Worm (Caenorhabditis elegans): ENCODE measurements around the gene F55G7.3.

Gene F55G7.3

DNA sequence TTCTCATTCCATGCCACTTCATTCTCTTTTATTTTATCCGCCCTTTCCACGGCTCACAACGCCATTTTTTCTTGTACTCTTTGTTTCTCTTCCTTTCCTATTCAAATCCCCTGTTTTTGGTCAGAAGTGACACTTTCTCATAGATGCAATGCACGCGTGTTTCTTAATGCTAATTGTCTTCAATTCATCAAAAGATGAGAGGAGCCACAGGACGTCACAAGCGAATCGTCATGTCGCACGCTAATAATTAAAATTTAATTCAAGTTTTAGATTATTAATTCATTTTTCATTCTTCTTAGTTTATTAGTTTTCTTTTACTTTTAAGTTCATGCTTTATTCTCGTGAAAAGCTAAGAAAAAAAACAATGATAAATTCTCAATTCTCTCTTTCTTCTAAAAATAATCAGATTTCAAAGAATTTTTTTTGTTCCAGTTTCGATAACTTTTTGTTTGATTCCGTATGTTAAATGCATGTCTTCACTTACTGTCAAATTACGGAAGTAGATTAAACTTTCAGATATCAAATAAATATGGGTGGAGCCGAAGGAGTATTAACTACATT is 21.0 kb downstream of the F55G7.3 start, which contains the start of gene Y62H9A.14:
TSS of gene Y62H9A.14 (plus strand) at position 511 of the 561 bp plus-strand sequence.
- TF ChIP-seq ceh-82 (tag; optimal IDR thresholded peaks at IDR 0.05): no peak
- TF ChIP-seq hlh-11 (tag; optimal IDR thresholded peaks at IDR 0.05): no peak
- TF ChIP-seq nhr-111 (GFP tag; optimal IDR thresholded peaks at IDR 0.05): no peak
- no peak for TF ChIP-seq dmd-9 (GFP tag; IDR thresholded peaks at IDR 0.05)
- TF ChIP-seq jun-1 (tag; optimal IDR thresholded peaks at IDR 0.05): no peak
- no peak for TF ChIP-seq nhr-48 (tag; optimal IDR thresholded peaks at IDR 0.05)
- TF ChIP-seq mep-1 (tag; optimal IDR thresholded peaks at IDR 0.05): no peak
- TF ChIP-seq egl-27 (tag; optimal IDR thresholded peaks at IDR 0.05): no peak
- no peak for TF ChIP-seq pqm-1 (tag; optimal IDR thresholded peaks at IDR 0.05)
- no peak for TF ChIP-seq nhr-6 (tag; optimal IDR thresholded peaks at IDR 0.05)
- TF ChIP-seq mxl-3 (GFP tag; optimal IDR thresholded peaks at IDR 0.05): no peak
- no peak for TF ChIP-seq ztf-7 (tag; optimal IDR thresholded peaks at IDR 0.05)
- TF ChIP-seq ces-1 (GFP tag; optimal IDR thresholded peaks at IDR 0.05): no peak
- no peak for TF ChIP-seq lin-1 (GFP tag; IDR thresholded peaks at IDR 0.05)
- TF ChIP-seq lim-7 (GFP tag; IDR thresholded peaks at IDR 0.05): no peak
- TF ChIP-seq ztf-11 (tag; optimal IDR thresholded peaks at IDR 0.05): no peak

DNA sequence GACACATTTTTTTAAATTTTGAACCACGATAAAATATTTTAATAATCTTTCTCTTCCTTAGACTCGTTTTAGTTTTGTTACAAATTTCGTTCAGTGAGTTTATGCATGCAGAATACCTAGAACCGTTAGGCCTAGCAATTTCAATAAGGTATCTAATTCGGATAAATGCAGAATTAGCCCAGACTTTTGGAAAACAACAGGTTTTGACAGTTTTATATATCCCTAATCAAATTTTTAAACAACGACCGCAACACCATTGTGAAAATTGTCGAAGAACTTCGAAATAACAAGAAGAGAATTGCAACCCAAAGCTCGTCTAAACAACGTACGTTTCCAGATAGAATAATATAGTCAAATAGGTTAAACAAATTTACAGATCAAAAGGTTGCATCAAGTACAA is 23.9 kb downstream of the F55G7.3 start, which contains the start of gene Y62H9A.16:
TSS of gene Y62H9A.16 (plus strand) at position 301 of the 400 bp plus-strand sequence.
- TF ChIP-seq F26F4.8 (GFP tag; conservative IDR thresholded peaks at IDR 0.05) (no peak), aha-1 (tag) (peak; percentile 46)

DNA sequence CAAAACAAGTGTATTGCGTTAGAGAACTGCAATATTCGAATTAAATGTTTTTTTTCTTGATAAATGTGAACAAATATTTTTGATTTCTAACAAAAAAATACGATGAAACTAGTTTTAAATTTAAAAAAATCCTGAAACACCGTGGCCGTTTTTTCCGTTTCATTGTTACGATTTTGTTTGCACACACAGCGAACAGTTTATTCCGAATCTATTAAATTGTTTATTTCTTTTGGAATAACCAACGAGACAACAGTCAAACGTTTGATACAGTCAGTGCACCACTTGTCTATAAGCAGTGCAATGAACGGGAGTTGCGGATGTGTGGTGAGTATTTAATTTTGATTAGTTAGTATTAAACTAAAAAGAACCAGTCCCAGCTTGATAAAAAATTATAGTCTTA is 25.1 kb downstream of the F55G7.3 start, which contains the start of gene Y62H9A.13:
TSS of gene Y62H9A.13 (plus strand) at position 301 of the 400 bp plus-strand sequence.
- TF ChIP-seq aha-1 (tag) (no peak), ZK546.5 (tag; optimal IDR thresholded peaks at IDR 0.05) (no peak), php-3 (GFP tag; IDR thresholded peaks at IDR 0.05) (no peak), daf-8 (GFP tag; IDR thresholded peaks at IDR 0.05) (no peak), aly-2 (tag; optimal IDR thresholded peaks at IDR 0.05) (no peak), spr-1 (tag; optimal IDR thresholded peaks at IDR 0.05) (no peak)

DNA sequence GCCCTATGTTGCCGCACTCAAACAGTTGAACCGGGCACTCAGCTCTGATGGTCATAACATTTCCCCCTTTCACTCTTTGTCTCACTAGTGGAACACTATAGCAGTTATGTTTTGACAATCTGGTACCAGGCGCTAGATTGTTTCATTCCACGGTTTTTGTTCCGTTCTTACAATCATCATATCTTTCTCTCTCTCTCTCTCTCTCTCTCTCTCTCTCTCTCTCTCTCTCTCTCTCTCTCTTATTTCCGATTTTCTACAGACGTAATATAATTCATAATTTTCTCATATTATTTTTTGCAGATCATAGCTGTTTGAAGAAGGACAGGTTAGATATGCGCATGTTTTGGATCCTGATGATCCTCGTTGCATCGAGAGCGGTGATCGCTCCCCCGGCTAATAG is 28.0 kb downstream of the F55G7.3 start, which contains the start of gene Y62H9A.12:
TSS of gene Y62H9A.12 (plus strand) at position 301 of the 400 bp plus-strand sequence.
- no peak for TF ChIP-seq aly-2 (tag; optimal IDR thresholded peaks at IDR 0.05)
- no peak for TF ChIP-seq F37D6.2 (tag; optimal IDR thresholded peaks at IDR 0.05)
- TF ChIP-seq ztf-7 (tag; optimal IDR thresholded peaks at IDR 0.05): no peak
- no peak for TF ChIP-seq snpc-4 (tag; optimal IDR thresholded peaks at IDR 0.05)
- TF ChIP-seq arid-1 (GFP tag; conservative IDR thresholded peaks at IDR 0.05): no peak
- TF ChIP-seq Y75B8A.6 (GFP tag; IDR thresholded peaks at IDR 0.05): no peak
- TF ChIP-seq egl-43 (GFP tag; IDR thresholded peaks at IDR 0.05): no peak
- TF ChIP-seq php-3 (GFP tag; IDR thresholded peaks at IDR 0.05): no peak
- no peak for TF ChIP-seq ama-1 (optimal IDR thresholded peaks at IDR 0.05)
- no peak for TF ChIP-seq madf-5 (GFP tag; IDR thresholded peaks at IDR 0.05)
- TF ChIP-seq lim-7 (GFP tag; IDR thresholded peaks at IDR 0.05): no peak
- no peak for TF ChIP-seq nhr-25 (tag; optimal IDR thresholded peaks at IDR 0.05; ENCODE audit: borderline replicate concordance, insufficient read depth)

DNA sequence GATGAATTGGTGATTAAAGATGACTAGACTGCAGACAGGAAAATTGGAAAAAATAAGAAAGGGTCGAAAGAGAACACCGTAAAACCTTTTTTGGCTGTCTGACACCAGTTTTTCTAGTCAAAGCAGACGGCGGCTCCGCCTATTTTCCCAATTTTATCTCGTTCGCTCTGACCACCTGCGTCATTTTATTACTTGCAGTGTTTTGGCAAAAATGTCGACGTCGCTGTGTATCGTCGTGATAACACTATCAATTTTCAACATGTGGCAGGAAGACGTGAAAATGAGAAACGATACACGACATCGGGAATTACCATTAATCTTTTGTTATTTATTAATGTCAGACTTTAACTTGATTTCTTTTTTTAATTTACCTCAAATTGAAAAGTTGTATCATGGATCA is 31.8 kb downstream of the F55G7.3 start, which contains the start of gene Y62H9A.15:
TSS of gene Y62H9A.15 (minus strand) at position 100 of the 400 bp plus-strand sequence.
- TF ChIP-seq mdl-1 (tag; optimal IDR thresholded peaks at IDR 0.05) (peak in 1 of 2 experiments; percentile 25), nhr-76 (tag; optimal IDR thresholded peaks at IDR 0.05) (no peak), spr-3 (GFP tag; optimal IDR thresholded peaks at IDR 0.05) (no peak), ceh-82 (tag; optimal IDR thresholded peaks at IDR 0.05) (no peak), cey-2 (tag; optimal IDR thresholded peaks at IDR 0.05; ENCODE audit: borderline replicate concordance, insufficient read depth) (no peak), hlh-11 (tag; optimal IDR thresholded peaks at IDR 0.05) (peak; percentile 28), nhr-237 (tag; optimal IDR thresholded peaks at IDR 0.05) (no peak), nhr-77 (tag; optimal IDR thresholded peaks at IDR 0.05) (no peak), nhr-41 (GFP tag; IDR thresholded peaks at IDR 0.05) (no peak), dmd-6 (GFP tag; IDR thresholded peaks at IDR 0.05) (peak; percentile 33; the same call in 1 of the 2 replicates), nhr-48 (tag; optimal IDR thresholded peaks at IDR 0.05) (no peak), F37D6.2 (tag; optimal IDR thresholded peaks at IDR 0.05) (no peak), mxl-3 (GFP tag; optimal IDR thresholded peaks at IDR 0.05) (no peak), nhr-28 (tag; optimal IDR thresholded peaks at IDR 0.05) (peak; percentile 19), R02D3.7 (tag; optimal IDR thresholded peaks at IDR 0.05) (no peak), duxl-1 (tag; optimal IDR thresholded peaks at IDR 0.05; ENCODE audit: poor library complexity) (no peak), aha-1 (tag) (peak; percentile 6), jun-1 (tag; optimal IDR thresholded peaks at IDR 0.05) (no peak), pqm-1 (tag; optimal IDR thresholded peaks at IDR 0.05) (peak; percentile 17), skn-1 (tag; optimal IDR thresholded peaks at IDR 0.05) (no peak), Y48G9A.11 (GFP tag; IDR thresholded peaks at IDR 0.05) (no peak)

Data from whole organism, L4 larva.